In genomic region chrII:12728608-12729007, ce11 we compare ENCODE assay signal across 2 worm cellular contexts.
TF ChIP-seq lines count a peak whose summit lies in the region.

No protein-coding gene starts in this region.

TF ChIP-seq in whole organism, L4 larva, 104 proteins besides CTCF, POLR2A, EP300 and RAD21:
- TF ChIP-seq nhr-111 (GFP tag; optimal IDR thresholded peaks at IDR 0.05; lab: Kevin White, UChicago) = no peak
- TF ChIP-seq lin-38 (GFP tag; IDR thresholded peaks at IDR 0.05; lab: Robert Waterston, UW) = 0 out of 2 replicates have a peak, but pooled peaks have one; percentile 10

TF ChIP-seq in whole organism, young adult, 124 proteins besides CTCF, POLR2A, EP300 and RAD21:
- TF ChIP-seq tbp1 (GFP tag; optimal IDR thresholded peaks at IDR 0.05; lab: Kevin White, UChicago) (peak; percentile 59), rpc-1 (optimal IDR thresholded peaks at IDR 0.05; lab: Kevin White, UChicago) (no peak), rpc-1 (tag; optimal IDR thresholded peaks at IDR 0.05; lab: Kevin White, UChicago) (peak; percentile 62), madf-8 (GFP tag; conservative IDR thresholded peaks at IDR 0.05; lab: Robert Waterston, UW) (no peak)
TF ChIP-seq in whole organism, young adult: peak in this region for 2.
